Worm (Caenorhabditis elegans) whole organism, L3 larva: ENCODE data around the gene nhr-68.
A peak's percentile ranks its signal among the peaks of the same experiment; 100 is the strongest.

Experiments
- R02D3.7 ChIP-seq: fragments of 150-350 bp; optimal IDR thresholded peaks from 2 replicates; lab custom pipeline; 2014; ENCODE audit warnings: missing biosample characterization, missing genetic modification characterization
- ZK546.5 ChIP-seq: sonication (generic microtip); optimal IDR thresholded peaks from 2 replicates; lab custom pipeline; 2017; ENCODE audit warnings: missing biosample characterization, missing genetic modification characterization
- aly-2 ChIP-seq: fragments of 150-350 bp; optimal IDR thresholded peaks from 2 replicates; lab custom pipeline; 2014; ENCODE audit warnings: missing biosample characterization, missing genetic modification characterization
- ama-1 ChIP-seq: fragments of 150-350 bp; optimal IDR thresholded peaks from 2 replicates; lab custom pipeline; 2018
- ceh-16 ChIP-seq: sonication (generic microtip); optimal IDR thresholded peaks from 2 replicates; lab custom pipeline; 2017; ENCODE audit warnings: missing biosample characterization, missing genetic modification characterization
- ceh-28 ChIP-seq: fragments of 150-350 bp; optimal IDR thresholded peaks from 2 replicates; lab custom pipeline; 2014; ENCODE audit warnings: missing biosample characterization, missing genetic modification reagents, missing genetic modification characterization
- ceh-82 ChIP-seq: fragments of 150-350 bp; optimal IDR thresholded peaks from 2 replicates; lab custom pipeline; 2014; ENCODE audit warnings: missing biosample characterization, missing genetic modification characterization
- ceh-9 ChIP-seq: sonication (generic microtip); optimal IDR thresholded peaks from 2 replicates; lab custom pipeline; 2018; ENCODE audit warnings: missing biosample characterization, missing genetic modification characterization
- daf-12 ChIP-seq: fragments of 150-350 bp; optimal IDR thresholded peaks from 2 replicates; lab custom pipeline; 2014; ENCODE audit warnings: missing biosample characterization, missing genetic modification reagents, missing genetic modification characterization
- egl-27 ChIP-seq: sonication (generic microtip); optimal IDR thresholded peaks from 4 replicates; lab custom pipeline; 2017; ENCODE audit warnings: missing biosample characterization, missing genetic modification reagents, missing genetic modification characterization
- egl-5 ChIP-seq: fragments of 150-350 bp; optimal IDR thresholded peaks from 2 replicates; lab custom pipeline; 2017; ENCODE audit warnings: missing biosample characterization, missing genetic modification reagents, missing genetic modification characterization, inconsistent platforms
- elt-1 ChIP-seq: fragments of 150-350 bp; optimal IDR thresholded peaks from 2 replicates; lab custom pipeline; 2014; ENCODE audit warnings: missing biosample characterization, missing genetic modification characterization
- elt-2 ChIP-seq: sonication (generic microtip); optimal IDR thresholded peaks from 2 replicates; lab custom pipeline; 2016; ENCODE audit warnings: missing genetic modification reagents, mild to moderate bottlenecking, missing genetic modification characterization, missing compliant biosample characterization
- elt-3 ChIP-seq, 3 experiments: fragments of 150-350 bp in 1 of 3; sonication (generic microtip) in 2 of 3; optimal IDR thresholded peaks; 2 replicates in 2 of 3; 4 replicates in 1 of 3; lab custom pipeline; 2014 to 2017; ENCODE audit warnings: missing biosample characterization in 3 of 3, missing genetic modification characterization in 3 of 3
- eor-1 ChIP-seq, 2 experiments: fragments of 150-350 bp; optimal IDR thresholded peaks; 2 replicates each; lab custom pipeline; 2014 to 2018; ENCODE audit warnings: missing biosample characterization in 2 of 2, missing genetic modification characterization in 2 of 2
- fkh-10 ChIP-seq: sonication (generic microtip); optimal IDR thresholded peaks from 2 replicates; lab custom pipeline; 2017; ENCODE audit warnings: missing biosample characterization, missing genetic modification reagents, missing genetic modification characterization
- fkh-2 ChIP-seq: fragments of 150-350 bp; optimal IDR thresholded peaks from 2 replicates; lab custom pipeline; 2014; ENCODE audit warnings: missing biosample characterization, missing genetic modification reagents, missing genetic modification characterization
- fos-1 ChIP-seq: fragments of 150-350 bp; optimal IDR thresholded peaks from 2 replicates; lab custom pipeline; 2014; ENCODE audit warnings: missing biosample characterization, missing genetic modification characterization
- hmg-11 ChIP-seq: sonication (generic microtip); optimal IDR thresholded peaks from 2 replicates; lab custom pipeline; 2016; ENCODE audit warnings: missing genetic modification characterization, missing compliant biosample characterization
- jun-1 ChIP-seq: fragments of 150-350 bp; optimal IDR thresholded peaks from 2 replicates; lab custom pipeline; 2014; ENCODE audit warnings: missing biosample characterization, missing genetic modification reagents, missing genetic modification characterization
- lin-15B ChIP-seq: fragments of 150-350 bp; optimal IDR thresholded peaks from 2 replicates; lab custom pipeline; 2014; ENCODE audit warnings: missing biosample characterization, missing genetic modification characterization
- lin-39 ChIP-seq: fragments of 150-350 bp; optimal IDR thresholded peaks from 2 replicates; lab custom pipeline; 2018; ENCODE audit warnings: missing biosample characterization, missing genetic modification reagents, missing genetic modification characterization
- lsy-12 ChIP-seq: sonication (generic microtip); optimal IDR thresholded peaks from 2 replicates; lab custom pipeline; 2016; ENCODE audit warnings: mild to moderate bottlenecking, missing genetic modification characterization, missing compliant biosample characterization
- mdl-1 ChIP-seq: fragments of 150-350 bp; optimal IDR thresholded peaks from 2 replicates; lab custom pipeline; 2014; ENCODE audit warnings: missing biosample characterization, missing genetic modification characterization
- mml-1 ChIP-seq: fragments of 150-350 bp; sonication (generic microtip); optimal IDR thresholded peaks from 3 replicates; lab custom pipeline; 2014; ENCODE audit warnings: missing biosample characterization, missing genetic modification characterization
- nfya-1 ChIP-seq: sonication (generic microtip); optimal IDR thresholded peaks from 2 replicates; lab custom pipeline; 2017; ENCODE audit warnings: missing genetic modification characterization, mild to moderate bottlenecking, missing compliant biosample characterization, antibody characterized with exemption, moderate library complexity; ENCODE audit not compliant: insufficient read depth
- nhr-11 ChIP-seq: fragments of 150-350 bp; optimal IDR thresholded peaks from 2 replicates; lab custom pipeline; 2014; ENCODE audit warnings: missing biosample characterization, missing genetic modification characterization
- nhr-12 ChIP-seq: fragments of 150-350 bp; optimal IDR thresholded peaks from 2 replicates; lab custom pipeline; 2014; ENCODE audit warnings: missing biosample characterization, missing genetic modification characterization
- nhr-23 ChIP-seq: fragments of 150-350 bp; optimal IDR thresholded peaks from 2 replicates; lab custom pipeline; 2014; ENCODE audit warnings: missing biosample characterization, missing genetic modification reagents, missing genetic modification characterization
- nhr-237 ChIP-seq: fragments of 150-350 bp; optimal IDR thresholded peaks from 2 replicates; lab custom pipeline; 2014; ENCODE audit warnings: missing biosample characterization, missing genetic modification characterization
- nhr-25 ChIP-seq: sonication (generic microtip); optimal IDR thresholded peaks from 2 replicates; lab custom pipeline; 2017; ENCODE audit warnings: missing biosample characterization, missing genetic modification characterization
- nhr-28 ChIP-seq: fragments of 150-350 bp; optimal IDR thresholded peaks from 2 replicates; lab custom pipeline; 2014; ENCODE audit warnings: missing biosample characterization, missing genetic modification characterization
- nhr-43 ChIP-seq: sonication (generic microtip); optimal IDR thresholded peaks from 2 replicates; lab custom pipeline; 2016; ENCODE audit warnings: mild to moderate bottlenecking, missing genetic modification characterization, missing compliant biosample characterization; ENCODE audit not compliant: poor library complexity, severe bottlenecking
- nhr-67 ChIP-seq: fragments of 150-350 bp; optimal IDR thresholded peaks from 2 replicates; lab custom pipeline; 2014; ENCODE audit warnings: missing biosample characterization, missing genetic modification characterization
- nhr-76 ChIP-seq: fragments of 150-350 bp; sonication (generic microtip); optimal IDR thresholded peaks from 5 replicates; lab custom pipeline; 2014; ENCODE audit warnings: missing biosample characterization, missing genetic modification characterization
- nhr-77 ChIP-seq: fragments of 150-350 bp; optimal IDR thresholded peaks from 2 replicates; lab custom pipeline; 2014; ENCODE audit warnings: missing biosample characterization, missing genetic modification characterization
- pha-4 ChIP-seq: fragments of 150-350 bp; optimal IDR thresholded peaks from 2 replicates; lab custom pipeline; 2014; ENCODE audit warnings: missing biosample characterization, missing genetic modification reagents, missing genetic modification characterization
- pqm-1 ChIP-seq: fragments of 150-350 bp; optimal IDR thresholded peaks from 2 replicates; lab custom pipeline; 2017; ENCODE audit warnings: missing biosample characterization, missing genetic modification characterization, inconsistent platforms
- sea-2 ChIP-seq: fragments of 150-350 bp; sonication (generic microtip); optimal IDR thresholded peaks from 4 replicates; lab custom pipeline; 2014; ENCODE audit warnings: missing biosample characterization, missing genetic modification reagents, missing genetic modification characterization
- skn-1 ChIP-seq: fragments of 150-350 bp; optimal IDR thresholded peaks from 2 replicates; lab custom pipeline; 2014; ENCODE audit warnings: missing biosample characterization, missing genetic modification characterization
- snpc-4 ChIP-seq: fragments of 150-350 bp; optimal IDR thresholded peaks from 2 replicates; lab custom pipeline; 2014; ENCODE audit warnings: missing biosample characterization, missing genetic modification characterization
- tbx-2 ChIP-seq: sonication (generic microtip); optimal IDR thresholded peaks from 2 replicates; lab custom pipeline; 2016; ENCODE audit warnings: mild to moderate bottlenecking, missing genetic modification characterization, missing compliant biosample characterization
- unc-39 ChIP-seq: sonication (generic microtip); optimal IDR thresholded peaks from 4 replicates; lab custom pipeline; 2017; ENCODE audit warnings: missing biosample characterization, missing genetic modification characterization
- unc-62 ChIP-seq: fragments of 150-350 bp; sonication (generic microtip); optimal IDR thresholded peaks from 4 replicates; lab custom pipeline; 2014; ENCODE audit warnings: missing biosample characterization, missing genetic modification reagents, missing genetic modification characterization
- zag-1 ChIP-seq: fragments of 150-350 bp; optimal IDR thresholded peaks from 2 replicates; lab custom pipeline; 2014; ENCODE audit warnings: missing biosample characterization, missing genetic modification characterization
- ztf-11 ChIP-seq: fragments of 150-350 bp; optimal IDR thresholded peaks from 2 replicates; lab custom pipeline; 2014; ENCODE audit warnings: missing biosample characterization, missing genetic modification characterization
- ztf-4 ChIP-seq: fragments of 150-350 bp; optimal IDR thresholded peaks from 2 replicates; lab custom pipeline; 2014; ENCODE audit warnings: missing biosample characterization, missing genetic modification characterization

nhr-68 gene

ce11 chrV:11545227-11545626, 28.0 kb upstream of the nhr-68 start, which contains the start of gene F38B7.10:
F38B7.10 (plus strand) TSS chrV:11545527.
- TF ChIP-seq pqm-1 (tag; lab: Kevin White, UChicago) (no peak), fkh-2 (tag; lab: Kevin White, UChicago) (no peak), ceh-82 (tag; lab: Kevin White, UChicago) (no peak), nhr-237 (no peak), mdl-1 (tag; lab: Kevin White, UChicago) (no peak), ztf-11 (no peak), ZK546.5 (no peak), nhr-43 (no peak), elt-2 (tag; lab: Kevin White, UChicago) (no peak), egl-27 (tag; lab: Kevin White, UChicago) (no peak)

- TF ChIP-seq aly-2: no peak
- no peak for TF ChIP-seq lin-15B (tag; lab: Kevin White, UChicago)
- no peak for TF ChIP-seq elt-1 (tag; lab: Kevin White, UChicago)
- no peak for TF ChIP-seq unc-62 (GFP tag; lab: Kevin White, UChicago)
- TF ChIP-seq nhr-67 (tag; lab: Kevin White, UChicago): no peak
- no peak for TF ChIP-seq ZK546.5
- no peak for TF ChIP-seq fkh-2 (tag; lab: Kevin White, UChicago)
- no peak for TF ChIP-seq unc-39 (tag; lab: Kevin White, UChicago)
- TF ChIP-seq nhr-77 (tag; lab: Kevin White, UChicago): no peak
- TF ChIP-seq hmg-11: no peak
- TF ChIP-seq mdl-1 (tag; lab: Kevin White, UChicago): no peak
These were observed 26.4 kb upstream of the nhr-68 start, which contains the start of gene F38B7.11 for ce11 chrV:11546795-11547194. F38B7.11 (plus strand) TSS chrV:11547095.

ce11 chrV:11548914-11549406, 24.3 kb upstream of the nhr-68 start, which contains the start of the genes F38B7.17 and F38B7.3:
F38B7.17 (minus strand) TSS chrV:11548964.
F38B7.3 (plus strand) TSS chrV:11549107.
- TF ChIP-seq nhr-12 (tag; lab: Kevin White, UChicago) (no peak), fkh-2 (tag; lab: Kevin White, UChicago) (no peak), mml-1 (no peak), fos-1 (no peak), elt-3 (tag; optimal IDR thresholded peaks at IDR 0.05; lab: Kevin White, UChicago) (no peak), nhr-237 (no peak), eor-1 (tag; optimal IDR thresholded peaks at IDR 0.05; lab: Kevin White, UChicago) (no peak), snpc-4 (tag; lab: Kevin White, UChicago) (peak; percentile 6), pha-4 (tag; lab: Kevin White, UChicago) (peak; percentile 82), jun-1 (tag; lab: Kevin White, UChicago) (no peak), skn-1 (tag; lab: Kevin White, UChicago) (peak; percentile 1), zag-1 (tag; lab: Kevin White, UChicago) (no peak), pqm-1 (tag; lab: Kevin White, UChicago) (peak; percentile 34), ama-1 (no peak), ceh-16 (no peak), unc-39 (tag; lab: Kevin White, UChicago) (no peak), ceh-28 (tag; lab: Kevin White, UChicago) (no peak), nhr-25 (tag; lab: Kevin White, UChicago) (peak; percentile 89), nhr-77 (tag; lab: Kevin White, UChicago) (no peak), hmg-11 (no peak), nhr-11 (tag; lab: Kevin White, UChicago) (no peak), ztf-4 (tag; lab: Kevin White, UChicago) (no peak), aly-2 (no peak), nhr-23 (tag; lab: Kevin White, UChicago) (no peak), sea-2 (no peak), mdl-1 (tag; lab: Kevin White, UChicago) (peak; percentile 75), lin-15B (tag; lab: Kevin White, UChicago) (no peak), tbx-2 (tag; lab: Kevin White, UChicago) (no peak), ceh-9 (tag; lab: Kevin White, UChicago) (no peak), elt-2 (tag; lab: Kevin White, UChicago) (peak; percentile 79), nfya-1 (tag; lab: Kevin White, UChicago) (peak; percentile 68), nhr-67 (tag; lab: Kevin White, UChicago) (no peak), ZK546.5 (no peak), nhr-28 (tag; lab: Kevin White, UChicago) (no peak), egl-27 (tag; lab: Kevin White, UChicago) (no peak), fkh-10 (no peak), egl-5 (tag; lab: Kevin White, UChicago) (peak; percentile 2), ceh-82 (tag; lab: Kevin White, UChicago) (no peak), nhr-43 (peak; percentile 15), R02D3.7 (tag; lab: Kevin White, UChicago) (no peak), lsy-12 (no peak), daf-12 (tag; lab: Kevin White, UChicago) (no peak), unc-62 (GFP tag; lab: Kevin White, UChicago) (no peak), nhr-76 (tag; lab: Kevin White, UChicago) (no peak), lin-39 (tag; lab: Kevin White, UChicago) (peak; percentile 18), ztf-11 (no peak), elt-1 (tag; lab: Kevin White, UChicago) (peak; percentile 4)
